Fruit fly (Drosophila melanogaster) whole organism, pupa: ENCODE measurements around the gene drn.

Experiments used
- CG10348 ChIP-seq: fragments of 200-800 bp; sonication (Bioruptor generic); IDR thresholded peaks from 2 replicates; pipeline ENCODE4 v1.3.6; 2022; ENCODE audit warnings: missing biosample characterization, missing genetic modification characterization
- CG12605 ChIP-seq: fragments of 200-800 bp; sonication (Bioruptor generic); IDR thresholded peaks from 2 replicates; pipeline ENCODE4 v1.3.6; 2022; ENCODE audit warnings: missing biosample characterization, missing genetic modification characterization
- CG13204 ChIP-seq: fragments of 200-800 bp; sonication (Bioruptor generic); optimal IDR thresholded peaks from 2 replicates; lab custom pipeline; 2018; ENCODE audit warnings: missing biosample characterization, mild to moderate bottlenecking, missing genetic modification characterization, moderate library complexity
- CG14655 ChIP-seq: fragments of 200-800 bp; sonication (Bioruptor generic); optimal IDR thresholded peaks from 3 replicates; lab custom pipeline; 2017; ENCODE audit warnings: mild to moderate bottlenecking, missing biosample characterization, missing genetic modification reagents, missing genetic modification characterization
- CG15710 ChIP-seq: fragments of 200-800 bp; sonication (Bioruptor generic); optimal IDR thresholded peaks from 2 replicates; lab custom pipeline; 2018; ENCODE audit warnings: missing biosample characterization, mild to moderate bottlenecking, missing genetic modification characterization, moderate library complexity
- CG17806 ChIP-seq: fragments of 200-800 bp; sonication (Bioruptor generic); optimal IDR thresholded peaks from 2 replicates; lab custom pipeline; 2018; ENCODE audit warnings: missing biosample characterization, mild to moderate bottlenecking, missing genetic modification characterization, moderate library complexity
- CG32121 ChIP-seq: fragments of 200-800 bp; sonication (Bioruptor generic); IDR thresholded peaks from 2 replicates; pipeline ENCODE4 v1.3.6; 2022; ENCODE audit warnings: missing biosample characterization, missing genetic modification characterization
- CG34367 ChIP-seq: fragments of 200-800 bp; sonication (Bioruptor generic); optimal IDR thresholded peaks from 2 replicates; lab custom pipeline; 2018; ENCODE audit warnings: missing biosample characterization, mild to moderate bottlenecking, missing genetic modification characterization
- CG4496 ChIP-seq: fragments of 200-800 bp; sonication (Bioruptor generic); IDR thresholded peaks from 3 replicates; pipeline ENCODE4 v1.3.6; 2022; ENCODE audit warnings: missing biosample characterization, missing genetic modification characterization
- CG8159 ChIP-seq: fragments of 200-800 bp; sonication (Bioruptor generic); optimal IDR thresholded peaks from 3 replicates; lab custom pipeline; 2018; ENCODE audit warnings: missing biosample characterization, mild to moderate bottlenecking, missing genetic modification characterization, moderate library complexity
- CG8301 ChIP-seq: fragments of 200-800 bp; sonication (Bioruptor generic); optimal IDR thresholded peaks from 2 replicates; lab custom pipeline; 2018; ENCODE audit warnings: missing biosample characterization, mild to moderate bottlenecking, missing genetic modification characterization
- CG9948 ChIP-seq: fragments of 200-800 bp; sonication (Bioruptor generic); optimal IDR thresholded peaks from 2 replicates; lab custom pipeline; 2018; ENCODE audit warnings: missing biosample characterization, mild to moderate bottlenecking, missing genetic modification characterization, moderate library complexity
- D1 ChIP-seq: fragments of 200-800 bp; sonication (Bioruptor generic); optimal IDR thresholded peaks from 2 replicates; lab custom pipeline; 2018; ENCODE audit warnings: missing biosample characterization, mild to moderate bottlenecking, missing genetic modification characterization, moderate library complexity
- EcR ChIP-seq: fragments of 200-800 bp; sonication (Bioruptor generic); optimal IDR thresholded peaks from 3 replicates; lab custom pipeline; 2019; ENCODE audit warnings: missing biosample characterization, missing genetic modification characterization, mild to moderate bottlenecking, moderate library complexity, missing genetic modification reagents
- Ets98B ChIP-seq: fragments of 200-800 bp; sonication (Bioruptor generic); IDR thresholded peaks from 2 replicates; pipeline ENCODE4 v1.3.6; 2022; ENCODE audit warnings: missing biosample characterization, missing genetic modification characterization
- Pif1A ChIP-seq: fragments of 200-800 bp; sonication (Bioruptor generic); optimal IDR thresholded peaks from 3 replicates; lab custom pipeline; 2016; ENCODE audit warnings: missing biosample characterization, missing genetic modification characterization
- Pif1B ChIP-seq: fragments of 200-800 bp; sonication (Bioruptor generic); optimal IDR thresholded peaks from 3 replicates; lab custom pipeline; 2016; ENCODE audit warnings: missing biosample characterization, missing genetic modification characterization
- Snoo ChIP-seq: fragments of 200-800 bp; sonication (Bioruptor generic); optimal IDR thresholded peaks from 3 replicates; lab custom pipeline; 2017; ENCODE audit warnings: missing biosample characterization, mild to moderate bottlenecking, missing genetic modification characterization, inconsistent platforms
- fd96Ca ChIP-seq: fragments of 200-800 bp; sonication (Bioruptor generic); IDR thresholded peaks from 3 replicates; pipeline ENCODE4 v1.3.6; 2022; ENCODE audit warnings: missing biosample characterization, missing genetic modification characterization
- gl ChIP-seq: fragments of 200-800 bp; sonication (Bioruptor generic); optimal IDR thresholded peaks from 2 replicates; lab custom pipeline; 2018; ENCODE audit warnings: missing biosample characterization, mild to moderate bottlenecking, missing genetic modification characterization
- rn ChIP-seq: fragments of 200-800 bp; sonication (Bioruptor generic); IDR thresholded peaks from 2 replicates; pipeline ENCODE4 v1.3.6; 2022; ENCODE audit warnings: missing biosample characterization, missing genetic modification characterization

drn gene

dm6 chr3R:9341189-9342012, 1.4 kb downstream of the drn start:
- TF ChIP-seq CG32121 (GFP tag; lab: Robert Waterston, UW) (peak; percentile 56), CG14655 (GFP tag; lab: Kevin White, UChicago) (peak; percentile 86), EcR (GFP tag; lab: Kevin White, UChicago) (peak; percentile 44), gl (peak; percentile 59), CG17806 (tag; lab: Kevin White, UChicago) (peak; percentile 74), D1 (tag; lab: Kevin White, UChicago) (peak; percentile 31), fd96Ca (peak; percentile 71; the same call in 1 of the 3 replicates), CG15710 (tag; lab: Kevin White, UChicago) (peak; percentile 86), rn (GFP tag; lab: Robert Waterston, UW) (peak; percentile 37; the same call in 1 of the 2 replicates), Pif1A (GFP tag; lab: Kevin White, UChicago) (peak; percentile 80), CG8301 (peak; percentile 83), CG12605 (GFP tag; lab: Robert Waterston, UW) (peak; percentile 40), Pif1B (GFP tag; lab: Kevin White, UChicago) (peak; percentile 82), CG34367 (tag; lab: Kevin White, UChicago) (peak; percentile 75), CG10348 (no peak), CG4496 (GFP tag; lab: Robert Waterston, UW) (peak; percentile 80), Ets98B (GFP tag; lab: Robert Waterston, UW) (peak; percentile 67), CG8159 (tag; lab: Kevin White, UChicago) (peak; percentile 89), CG9948 (peak; percentile 74), CG13204 (peak; percentile 72), Snoo (tag; lab: Kevin White, UChicago) (peak; percentile 80)
- TF ChIP-seq, all 21 proteins: peak for 20

dm6 chr3R:9342248-9342882, 2.3 kb downstream of the drn start:
- peak; percentile 51 for TF ChIP-seq Pif1A (GFP tag; lab: Kevin White, UChicago)
- peak; percentile 44; the same call in 1 of the 2 replicates for TF ChIP-seq Ets98B (GFP tag; lab: Robert Waterston, UW)
- TF ChIP-seq CG15710 (tag; lab: Kevin White, UChicago), result no peak
- TF ChIP-seq D1 (tag; lab: Kevin White, UChicago), result peak; percentile 65
- TF ChIP-seq CG17806 (tag; lab: Kevin White, UChicago), result peak; percentile 8
- TF ChIP-seq Snoo (tag; lab: Kevin White, UChicago), result peak; percentile 47
- TF ChIP-seq CG13204, result no peak
- TF ChIP-seq EcR (GFP tag; lab: Kevin White, UChicago), result peak; percentile 5
- TF ChIP-seq CG9948, result no peak
- peak; percentile 5 for TF ChIP-seq CG8159 (tag; lab: Kevin White, UChicago)
- 0 out of 2 replicates have a peak, but pooled peaks have one; percentile 49 for TF ChIP-seq CG12605 (GFP tag; lab: Robert Waterston, UW)
- no peak for TF ChIP-seq CG8301
- peak; percentile 0 for TF ChIP-seq CG14655 (GFP tag; lab: Kevin White, UChicago)
- no peak for TF ChIP-seq rn (GFP tag; lab: Robert Waterston, UW)
- peak; percentile 20 for TF ChIP-seq CG34367 (tag; lab: Kevin White, UChicago)
- TF ChIP-seq CG4496 (GFP tag; lab: Robert Waterston, UW), result no peak
- peak; percentile 22 for TF ChIP-seq gl
- peak; percentile 38; the same call in 1 of the 2 replicates for TF ChIP-seq CG32121 (GFP tag; lab: Robert Waterston, UW)
- TF ChIP-seq CG10348, result no peak
- no peak for TF ChIP-seq fd96Ca
- TF ChIP-seq Pif1B (GFP tag; lab: Kevin White, UChicago), result peak; percentile 65

- TF ChIP-seq Ets98B (GFP tag; lab: Robert Waterston, UW) (no peak), CG13204 (no peak), CG8159 (tag; lab: Kevin White, UChicago) (no peak), CG8301 (no peak), CG32121 (GFP tag; lab: Robert Waterston, UW) (no peak), Pif1B (GFP tag; lab: Kevin White, UChicago) (no peak), Pif1A (GFP tag; lab: Kevin White, UChicago) (no peak), CG12605 (GFP tag; lab: Robert Waterston, UW) (no peak), fd96Ca (no peak), rn (GFP tag; lab: Robert Waterston, UW) (no peak), CG4496 (GFP tag; lab: Robert Waterston, UW) (no peak), D1 (tag; lab: Kevin White, UChicago) (no peak), CG14655 (GFP tag; lab: Kevin White, UChicago) (no peak), CG17806 (tag; lab: Kevin White, UChicago) (no peak), CG34367 (tag; lab: Kevin White, UChicago) (no peak)
These were observed 3.1 kb downstream of the drn start for dm6 chr3R:9343022-9343587.

dm6 chr3R:9343645-9344044, 3.6 kb downstream of the drn start:
- TF ChIP-seq rn (GFP tag; lab: Robert Waterston, UW), result no peak
- TF ChIP-seq Ets98B (GFP tag; lab: Robert Waterston, UW), result no peak
- TF ChIP-seq CG14655 (GFP tag; lab: Kevin White, UChicago), result no peak
- no peak for TF ChIP-seq CG34367 (tag; lab: Kevin White, UChicago)
- TF ChIP-seq CG8159 (tag; lab: Kevin White, UChicago), result no peak
- no peak for TF ChIP-seq CG8301
- no peak for TF ChIP-seq CG15710 (tag; lab: Kevin White, UChicago)
